Worm (Caenorhabditis elegans): ENCODE data around the gene R11A8.1.

- TF ChIP-seq gmeb-2 (tag; optimal IDR thresholded peaks at IDR 0.05), result no peak
- TF ChIP-seq hlh-8 (tag; optimal IDR thresholded peaks at IDR 0.05), result no peak
- no peak for TF ChIP-seq K02D7.2 (tag; optimal IDR thresholded peaks at IDR 0.05)
- TF ChIP-seq hlh-30 (tag; optimal IDR thresholded peaks at IDR 0.05; ENCODE audit: insufficient read depth), result no peak
- no peak for TF ChIP-seq ceh-24 (tag; optimal IDR thresholded peaks at IDR 0.05)
- no peak for TF ChIP-seq pha-2 (tag; optimal IDR thresholded peaks at IDR 0.05)
- TF ChIP-seq tbx-2 (tag; optimal IDR thresholded peaks at IDR 0.05), result peak; percentile 56
- no peak for TF ChIP-seq syd-9 (tag; optimal IDR thresholded peaks at IDR 0.05)
- peak; percentile 66 for TF ChIP-seq ceh-18 (tag; optimal IDR thresholded peaks at IDR 0.05)
Measured at ce11 chrIV:10345990-10346389, 11.0 kb downstream of the R11A8.1 start.
